Worm (Caenorhabditis elegans) whole organism, L1 larva: Measurements from ENCODE around the gene C07E3.8.
A peak's percentile ranks its signal among the peaks of the same experiment; 100 is the strongest.

Source experiments
- C34B4.2 ChIP-seq: sonication (generic microtip); optimal IDR thresholded peaks from 2 replicates; lab custom pipeline; 2017; ENCODE audit warnings: mild to moderate bottlenecking, missing genetic modification characterization, missing compliant biosample characterization
- F16B12.6 ChIP-seq: fragments of 150-350 bp; optimal IDR thresholded peaks from 2 replicates; lab custom pipeline; 2014; ENCODE audit warnings: missing biosample characterization, missing genetic modification characterization
- aly-2 ChIP-seq: fragments of 150-350 bp; optimal IDR thresholded peaks from 2 replicates; lab custom pipeline; 2014; ENCODE audit warnings: missing biosample characterization, missing genetic modification characterization
- ceh-63 ChIP-seq: fragments of 200-800 bp; sonication (Bioruptor generic); optimal IDR thresholded peaks from 2 replicates; lab custom pipeline; 2018; ENCODE audit warnings: mild to moderate bottlenecking, missing genetic modification characterization, missing compliant biosample characterization
- ceh-90 ChIP-seq: sonication (generic microtip); optimal IDR thresholded peaks from 2 replicates; lab custom pipeline; 2016; ENCODE audit warnings: missing genetic modification characterization, missing compliant biosample characterization
- ces-1 ChIP-seq: fragments of 150-350 bp; optimal IDR thresholded peaks from 2 replicates; lab custom pipeline; 2014; ENCODE audit warnings: missing biosample characterization, missing genetic modification reagents, missing genetic modification characterization
- dpl-1 ChIP-seq, 3 experiments: fragments of 150-350 bp in 2 of 3; sonication (generic microtip) in 1 of 3; optimal IDR thresholded peaks; 2 replicates each; lab custom pipeline; 2014 to 2017; ENCODE audit warnings: missing biosample characterization in 3 of 3, missing genetic modification characterization in 3 of 3, missing genetic modification reagents in 3 of 3
- dsc-1 ChIP-seq: sonication (generic microtip); optimal IDR thresholded peaks from 2 replicates; lab custom pipeline; 2016; ENCODE audit warnings: mild to moderate bottlenecking, missing genetic modification characterization, missing compliant biosample characterization
- efl-1 ChIP-seq, 4 experiments: fragments of 150-350 bp; optimal IDR thresholded peaks in 3 of 4; peaks in 1 of 4; 1 replicate in 1 of 4; 2 replicates in 3 of 4; lab custom pipeline; 2014; ENCODE audit warnings: missing biosample characterization in 2 of 4, missing genetic modification characterization in 2 of 4, missing genetic modification reagents in 2 of 4
- efl-3 ChIP-seq: fragments of 200-800 bp; sonication (Bioruptor generic); optimal IDR thresholded peaks from 2 replicates; lab custom pipeline; 2018; ENCODE audit warnings: mild to moderate bottlenecking, missing genetic modification characterization, missing compliant biosample characterization
- egl-13 ChIP-seq: sonication (generic microtip); optimal IDR thresholded peaks from 2 replicates; lab custom pipeline; 2016; ENCODE audit warnings: missing genotype, missing genetic modification reagents, missing genetic modification characterization, missing compliant biosample characterization
- elt-2 ChIP-seq: sonication (generic microtip); optimal IDR thresholded peaks from 2 replicates; lab custom pipeline; 2016; ENCODE audit warnings: missing genetic modification characterization, mild to moderate bottlenecking, inconsistent platforms, missing compliant biosample characterization, missing genetic modification reagents
- elt-3 ChIP-seq, 6 experiments: fragments of 150-350 bp in 1 of 6; sonication (generic microtip); optimal IDR thresholded peaks; 2 replicates each; lab custom pipeline; 2017 to 2018; ENCODE audit warnings: missing biosample characterization in 6 of 6, missing genetic modification characterization in 6 of 6, inconsistent platforms in 1 of 6
- fkh-10 ChIP-seq: sonication (generic microtip); optimal IDR thresholded peaks from 2 replicates; lab custom pipeline; 2017; ENCODE audit warnings: missing biosample characterization, missing genetic modification reagents, missing genetic modification characterization
- fkh-4 ChIP-seq: sonication (generic microtip); optimal IDR thresholded peaks from 2 replicates; lab custom pipeline; 2016; ENCODE audit warnings: missing compliant biosample characterization, missing genetic modification characterization, borderline replicate concordance
- fkh-8 ChIP-seq: sonication (generic microtip); optimal IDR thresholded peaks from 2 replicates; lab custom pipeline; 2016; ENCODE audit warnings: mild to moderate bottlenecking, missing genetic modification characterization, missing compliant biosample characterization
- grh-1 ChIP-seq: fragments of 200-800 bp; sonication (Bioruptor generic); IDR thresholded peaks from 2 replicates; pipeline ENCODE4 v1.3.6; 2022; ENCODE audit warnings: missing genetic modification reagents, missing genetic modification characterization, missing compliant biosample characterization
- hlh-4 ChIP-seq: sonication (generic microtip); optimal IDR thresholded peaks from 2 replicates; lab custom pipeline; 2016; ENCODE audit warnings: mild to moderate bottlenecking, missing genetic modification characterization, missing compliant biosample characterization
- hpl-2 ChIP-seq: fragments of 150-350 bp; optimal IDR thresholded peaks from 2 replicates; lab custom pipeline; 2014; ENCODE audit warnings: missing biosample characterization, missing genetic modification reagents, missing genetic modification characterization
- lin-13 ChIP-seq: fragments of 150-350 bp; optimal IDR thresholded peaks from 2 replicates; lab custom pipeline; 2014; ENCODE audit warnings: missing biosample characterization, missing genetic modification reagents, missing genetic modification characterization
- lin-15B ChIP-seq: fragments of 150-350 bp; sonication (generic microtip); optimal IDR thresholded peaks from 3 replicates; lab custom pipeline; 2014; ENCODE audit warnings: missing biosample characterization, missing genetic modification characterization
- lin-35 ChIP-seq, 2 experiments: fragments of 150-350 bp; optimal IDR thresholded peaks; 2 replicates each; lab custom pipeline; 2014; ENCODE audit warnings: missing biosample characterization in 2 of 2, missing genetic modification characterization in 2 of 2, missing genetic modification reagents in 2 of 2
- lsy-2 ChIP-seq, 2 experiments: fragments of 150-350 bp; optimal IDR thresholded peaks; 2 replicates each; lab custom pipeline; 2014; ENCODE audit warnings: missing biosample characterization in 2 of 2, missing genetic modification characterization in 2 of 2
- mef-2 ChIP-seq: fragments of 150-350 bp; optimal IDR thresholded peaks from 2 replicates; lab custom pipeline; 2014; ENCODE audit warnings: missing biosample characterization, missing genetic modification characterization
- mep-1 ChIP-seq: fragments of 150-350 bp; optimal IDR thresholded peaks from 2 replicates; lab custom pipeline; 2014; ENCODE audit warnings: missing biosample characterization, missing genetic modification characterization
- nhr-11 ChIP-seq: fragments of 150-350 bp; optimal IDR thresholded peaks from 2 replicates; lab custom pipeline; 2014; ENCODE audit warnings: missing biosample characterization, missing genetic modification characterization
- nhr-12 ChIP-seq: sonication (generic microtip); optimal IDR thresholded peaks from 2 replicates; lab custom pipeline; 2017; ENCODE audit warnings: missing biosample characterization, missing genetic modification characterization
- nhr-237 ChIP-seq: fragments of 150-350 bp; optimal IDR thresholded peaks from 2 replicates; lab custom pipeline; 2014; ENCODE audit warnings: missing biosample characterization, missing genetic modification characterization
- nhr-28 ChIP-seq: fragments of 150-350 bp; optimal IDR thresholded peaks from 2 replicates; lab custom pipeline; 2014; ENCODE audit warnings: missing biosample characterization, missing genetic modification characterization
- nhr-71 ChIP-seq: sonication (generic microtip); optimal IDR thresholded peaks from 2 replicates; lab custom pipeline; 2016; ENCODE audit warnings: mild to moderate bottlenecking, missing genetic modification characterization, moderate library complexity, missing compliant biosample characterization
- nhr-84 ChIP-seq: sonication (generic microtip); optimal IDR thresholded peaks from 2 replicates; lab custom pipeline; 2017; ENCODE audit warnings: missing biosample characterization, missing genetic modification characterization
- nhr-90 ChIP-seq: sonication (generic microtip); optimal IDR thresholded peaks from 2 replicates; lab custom pipeline; 2016; ENCODE audit warnings: mild to moderate bottlenecking, missing genetic modification characterization, missing compliant biosample characterization; ENCODE audit not compliant: poor library complexity
- pag-3 ChIP-seq: sonication (generic microtip); optimal IDR thresholded peaks from 2 replicates; lab custom pipeline; 2017; ENCODE audit warnings: missing genetic modification characterization, mild to moderate bottlenecking, missing compliant biosample characterization, antibody characterized with exemption, borderline replicate concordance; ENCODE audit not compliant: insufficient read depth
- pax-3 ChIP-seq: fragments of 200-800 bp; sonication (Bioruptor generic); optimal IDR thresholded peaks from 2 replicates; lab custom pipeline; 2018; ENCODE audit warnings: mild to moderate bottlenecking, missing genetic modification characterization, moderate library complexity, missing compliant biosample characterization
- rnt-1 ChIP-seq: sonication (generic microtip); optimal IDR thresholded peaks from 2 replicates; lab custom pipeline; 2016; ENCODE audit warnings: mild to moderate bottlenecking, missing genetic modification characterization, moderate library complexity, missing compliant biosample characterization
- skn-1 ChIP-seq: fragments of 150-350 bp; optimal IDR thresholded peaks from 2 replicates; lab custom pipeline; 2014; ENCODE audit warnings: missing biosample characterization, missing genetic modification characterization
- snpc-4 ChIP-seq: fragments of 150-350 bp; optimal IDR thresholded peaks from 2 replicates; lab custom pipeline; 2014; ENCODE audit warnings: missing biosample characterization, missing genetic modification characterization
- snu-23 ChIP-seq: sonication (generic microtip); optimal IDR thresholded peaks from 2 replicates; lab custom pipeline; 2016; ENCODE audit warnings: missing genetic modification characterization, missing compliant biosample characterization
- sox-4 ChIP-seq: sonication (generic microtip); optimal IDR thresholded peaks from 2 replicates; lab custom pipeline; 2016; ENCODE audit warnings: missing genetic modification characterization, missing compliant biosample characterization
- swsn-7 ChIP-seq: sonication (generic microtip); optimal IDR thresholded peaks from 2 replicates; lab custom pipeline; 2016; ENCODE audit warnings: missing genetic modification characterization, missing compliant biosample characterization
- tbx-2 ChIP-seq: sonication (generic microtip); optimal IDR thresholded peaks from 2 replicates; lab custom pipeline; 2016; ENCODE audit warnings: missing genetic modification characterization, missing compliant biosample characterization
- unc-130 ChIP-seq: fragments of 150-350 bp; optimal IDR thresholded peaks from 2 replicates; lab custom pipeline; 2017; ENCODE audit warnings: missing biosample characterization, missing genetic modification characterization, inconsistent platforms
- unc-86 ChIP-seq: sonication (generic microtip); optimal IDR thresholded peaks from 2 replicates; lab custom pipeline; 2016; ENCODE audit warnings: missing genetic modification characterization, missing compliant biosample characterization
- xbp-1 ChIP-seq: sonication (generic microtip); optimal IDR thresholded peaks from 2 replicates; lab custom pipeline; 2016; ENCODE audit warnings: missing genetic modification characterization, missing compliant biosample characterization
- ztf-11 ChIP-seq, 2 experiments: sonication (generic microtip); optimal IDR thresholded peaks; 2 replicates each; lab custom pipeline; 2016 to 2017; ENCODE audit warnings: missing genetic modification characterization in 2 of 2, missing biosample characterization in 1 of 2, missing compliant biosample characterization in 1 of 2
- ztf-4 ChIP-seq: fragments of 150-350 bp; optimal IDR thresholded peaks from 2 replicates; lab custom pipeline; 2014; ENCODE audit warnings: missing biosample characterization, missing genetic modification characterization

Gene C07E3.8

DNA sequence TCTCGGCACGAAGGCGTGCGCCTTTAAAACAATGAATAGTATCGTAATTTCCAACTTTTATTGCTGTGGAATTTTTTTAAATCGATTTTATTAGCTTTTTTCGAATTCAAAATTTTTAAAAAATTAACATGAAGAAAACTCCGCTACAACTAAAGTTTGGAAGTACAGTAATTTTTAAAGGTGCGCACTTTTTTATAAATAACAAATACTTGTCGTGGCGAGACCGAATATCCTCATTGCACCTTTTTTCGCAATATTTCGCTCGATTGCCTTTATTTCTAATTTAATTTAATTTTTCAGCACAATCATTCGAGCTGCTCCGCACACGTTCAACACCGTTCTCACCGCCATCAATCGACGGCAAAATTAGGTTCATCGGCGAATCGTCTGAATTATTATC is 38.8 kb downstream of the C07E3.8 start, which contains the start of the genes T09F3.2 and T09F3.7:
T09F3.2 (plus strand) TSS at position 301 of the 400 bp plus-strand sequence.
T09F3.7 (plus strand) TSS at position 315 of the 400 bp plus-strand sequence.
- no peak for TF ChIP-seq swsn-7 (tag; lab: Kevin White, UChicago)
- TF ChIP-seq egl-13 (tag; lab: Kevin White, UChicago) = no peak
- TF ChIP-seq nhr-84 (tag; lab: Kevin White, UChicago) = no peak
- TF ChIP-seq C34B4.2 = no peak
- no peak for TF ChIP-seq ces-1
- no peak for TF ChIP-seq pag-3
- no peak for TF ChIP-seq lin-35 (GFP tag; optimal IDR thresholded peaks at IDR 0.05; lab: Kevin White, UChicago)
- no peak for TF ChIP-seq lsy-2 (tag; optimal IDR thresholded peaks at IDR 0.05; lab: Kevin White, UChicago)
- TF ChIP-seq F16B12.6 (tag; lab: Kevin White, UChicago) = no peak
- TF ChIP-seq nhr-12 = no peak
- TF ChIP-seq dsc-1 (tag; lab: Kevin White, UChicago) = no peak
- no peak for TF ChIP-seq aly-2
- no peak for TF ChIP-seq ztf-11 (tag; optimal IDR thresholded peaks at IDR 0.05; lab: Kevin White, UChicago)

DNA sequence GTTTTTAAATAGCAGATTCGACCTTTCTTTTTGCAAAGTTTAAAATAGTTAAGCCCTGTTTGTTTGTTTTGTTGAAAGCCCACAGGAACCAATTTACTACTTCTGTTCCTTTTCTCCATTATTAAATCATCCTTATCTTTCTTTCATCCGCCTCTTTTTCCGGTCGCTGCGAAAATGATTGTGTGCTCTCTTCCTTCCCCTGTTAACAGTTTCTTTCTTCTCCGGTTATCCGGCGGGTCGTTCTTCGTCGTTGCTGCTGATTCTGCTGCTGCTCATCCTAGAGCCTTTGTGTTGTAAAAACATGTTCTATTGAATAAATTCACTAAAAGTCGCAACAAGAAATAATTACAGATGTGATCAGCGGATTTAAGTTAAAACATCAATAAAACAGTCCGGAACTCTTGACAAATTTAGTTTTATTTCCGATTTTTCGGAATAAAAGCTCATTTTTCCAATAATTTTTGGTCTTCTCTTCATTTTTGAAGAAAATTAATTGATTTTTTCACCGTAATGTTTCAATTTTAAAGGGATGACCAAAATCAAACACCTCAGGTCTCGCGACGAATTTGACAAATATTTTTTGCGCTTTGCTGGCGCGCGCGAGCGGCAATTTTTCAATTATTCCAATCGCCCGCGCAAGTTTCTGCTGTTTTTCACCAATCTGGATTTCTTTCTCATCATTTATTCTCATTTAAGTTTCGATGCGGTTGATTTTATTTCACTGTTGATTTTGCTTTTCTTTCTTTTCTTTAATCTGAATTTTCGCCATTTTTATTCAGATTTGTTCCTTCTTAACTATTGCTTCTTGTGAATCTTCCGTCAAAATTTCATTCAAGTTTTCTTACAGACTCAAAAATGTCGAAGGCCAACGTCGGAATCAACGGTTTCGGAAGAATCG is 41.5 kb downstream of the C07E3.8 start, which contains the start of gene gpd-1:
gpd-1 (plus strand) TSS at position 848 of the 898 bp plus-strand sequence.
- TF ChIP-seq fkh-4 (no peak), efl-1 (optimal IDR thresholded peaks at IDR 0.05; lab: Kevin White, UChicago) (no peak), efl-1 (GFP tag; optimal IDR thresholded peaks at IDR 0.05 in 1 of 2; lab: Kevin White, UChicago) (peak in 1 of 2 experiments; percentile 78), nhr-28 (no peak), elt-2 (tag; lab: Kevin White, UChicago) (peak; percentile 20)

DNA sequence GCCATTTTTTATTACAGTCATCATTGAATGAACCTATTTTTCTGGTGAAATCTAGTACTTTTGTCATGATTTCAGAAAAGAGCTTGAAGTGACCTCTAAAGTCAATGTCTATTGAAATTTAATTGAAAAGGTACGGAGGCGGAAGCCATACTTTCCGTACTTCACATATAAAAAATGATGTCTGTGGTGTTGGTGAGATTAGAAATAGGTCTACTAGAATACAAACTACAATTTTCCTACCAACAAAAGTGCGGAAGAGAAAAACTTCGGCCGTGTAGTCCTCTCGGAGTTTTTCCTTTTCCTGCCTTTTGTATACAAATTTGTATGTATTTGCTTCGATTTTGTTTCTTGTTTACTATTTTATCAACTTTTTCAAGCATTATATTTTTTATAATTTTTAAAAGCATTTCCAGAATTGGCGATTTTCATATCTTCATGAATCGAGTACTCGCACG is 43.3 kb downstream of the C07E3.8 start, which contains the start of gene T09F3.4:
T09F3.4 (plus strand) TSS at position 405 of the 455 bp plus-strand sequence.
- TF ChIP-seq hlh-4 (tag; lab: Kevin White, UChicago) = peak; percentile 42
- TF ChIP-seq nhr-71 (tag; lab: Kevin White, UChicago) = peak; percentile 87
- peak; percentile 10 for TF ChIP-seq lin-13
- TF ChIP-seq snu-23 = peak; percentile 79
- peak; percentile 78 for TF ChIP-seq xbp-1 (tag; lab: Kevin White, UChicago)
- TF ChIP-seq unc-130 = peak; percentile 44
- peak; percentile 86 for TF ChIP-seq ceh-90
- TF ChIP-seq ceh-63 (GFP tag; lab: Kevin White, UChicago) = no peak
- peak; percentile 34; the same call in 1 of the 2 replicates for TF ChIP-seq grh-1
- TF ChIP-seq snpc-4 (tag; lab: Kevin White, UChicago) = peak; percentile 37
- peak; percentile 26 for TF ChIP-seq unc-86 (tag; lab: Kevin White, UChicago)
- no peak for TF ChIP-seq hpl-2 (GFP tag; lab: Kevin White, UChicago)
- peak; percentile 44 to 68 (median 60) for TF ChIP-seq dpl-1 (GFP tag; optimal IDR thresholded peaks at IDR 0.05; lab: Kevin White, UChicago)
- TF ChIP-seq pax-3 (tag; lab: Kevin White, UChicago) = peak; percentile 76
- TF ChIP-seq fkh-10 (GFP tag; lab: Kevin White, UChicago) = peak; percentile 21
- peak; percentile 96 for TF ChIP-seq rnt-1 (tag; lab: Kevin White, UChicago)
- peak; percentile 82 for TF ChIP-seq nhr-90
- TF ChIP-seq elt-3 (tag; optimal IDR thresholded peaks at IDR 0.05; lab: Kevin White, UChicago) = peak in 1 of 6 experiments; percentile 35
- TF ChIP-seq nhr-237 (tag; lab: Kevin White, UChicago) = no peak
- TF ChIP-seq lin-15B (tag; lab: Kevin White, UChicago) = peak; percentile 28
- TF ChIP-seq dsc-1 (tag; lab: Kevin White, UChicago) = peak; percentile 83
- no peak for TF ChIP-seq nhr-11 (tag; lab: Kevin White, UChicago)
- peak; percentile 42 for TF ChIP-seq skn-1 (tag; lab: Kevin White, UChicago)
- peak; percentile 82 for TF ChIP-seq tbx-2 (tag; lab: Kevin White, UChicago)
- TF ChIP-seq ztf-4 (tag; lab: Kevin White, UChicago) = peak; percentile 0
- peak; percentile 91 for TF ChIP-seq fkh-4
- TF ChIP-seq mep-1 = peak; percentile 72
- peak; percentile 56 for TF ChIP-seq elt-2 (tag; lab: Kevin White, UChicago)
- peak; percentile 59 for TF ChIP-seq fkh-8 (tag; lab: Kevin White, UChicago)
- TF ChIP-seq sox-4 (tag; lab: Kevin White, UChicago) = peak; percentile 84
- TF ChIP-seq efl-3 (GFP tag; lab: Kevin White, UChicago) = no peak
- TF ChIP-seq ztf-11 (tag; optimal IDR thresholded peaks at IDR 0.05; lab: Kevin White, UChicago) = peak in 1 of 2 experiments; percentile 85
- TF ChIP-seq mef-2 (tag; lab: Kevin White, UChicago) = no peak
